ENCODE assay signal across 3 fruit fly cellular contexts in genomic region chr2L:9576269-9576933, dm6.
TF ChIP-seq lines count a peak whose summit lies in the region.

Mtpalpha (minus strand) TSS chr2L:9576769.

TF ChIP-seq in whole organism, adult, 20 proteins besides CTCF, POLR2A, EP300 and RAD21 (continued from another document):
- TF ChIP-seq tj (GFP tag; optimal IDR thresholded peaks at IDR 0.05; lab: Kevin White, UChicago) = peak; percentile 77
- peak; percentile 28 for TF ChIP-seq Mnt (GFP tag; optimal IDR thresholded peaks at IDR 0.05; lab: Kevin White, UChicago)

TF ChIP-seq in whole organism, embryonic, 481 proteins besides CTCF, POLR2A, EP300 and RAD21 (continued from another document and continues in another):
- peak; percentile 63 for TF ChIP-seq vvl (GFP tag; IDR thresholded peaks at IDR 0.05; lab: Robert Waterston, UW)
- TF ChIP-seq CG15696 (tag; optimal IDR thresholded peaks at IDR 0.05; lab: Kevin White, UChicago) = peak; percentile 52
- TF ChIP-seq CG17912 (GFP tag; optimal IDR thresholded peaks at IDR 0.05; lab: Kevin White, UChicago) = peak; percentile 37
- TF ChIP-seq sim (GFP tag; IDR thresholded peaks at IDR 0.05; lab: Robert Waterston, UW) = peak; percentile 12; the same call in 1 of the 2 replicates
- peak; percentile 76; the same call in 1 of the 2 replicates for TF ChIP-seq Rfx (GFP tag; IDR thresholded peaks at IDR 0.05; lab: Robert Waterston, UW)
- peak; percentile 75 for TF ChIP-seq Xbp1 (GFP tag; optimal IDR thresholded peaks at IDR 0.05; lab: Kevin White, UChicago)
- peak; percentile 50 for TF ChIP-seq CG5245 (GFP tag; optimal IDR thresholded peaks at IDR 0.05; lab: Kevin White, UChicago)
- TF ChIP-seq ssp (GFP tag; IDR thresholded peaks at IDR 0.05; lab: Robert Waterston, UW) = peak; percentile 47
- peak; percentile 46 for TF ChIP-seq MESR4 (GFP tag; optimal IDR thresholded peaks at IDR 0.05; lab: Kevin White, UChicago)
- no peak for TF ChIP-seq CG6683 (GFP tag; optimal IDR thresholded peaks at IDR 0.05; lab: Kevin White, UChicago)
- peak; percentile 61 for TF ChIP-seq lilli (GFP tag; optimal IDR thresholded peaks at IDR 0.05; lab: Kevin White, UChicago)
- TF ChIP-seq ATbp (GFP tag; optimal IDR thresholded peaks at IDR 0.05; lab: Kevin White, UChicago) = no peak
- peak; percentile 67 for TF ChIP-seq Ets97D (GFP tag; optimal IDR thresholded peaks at IDR 0.05; lab: Kevin White, UChicago)
- TF ChIP-seq esg (GFP tag; conservative IDR thresholded peaks at IDR 0.05; lab: Robert Waterston, UW) = no peak
- TF ChIP-seq nerfin-1 (tag; optimal IDR thresholded peaks at IDR 0.05; lab: Kevin White, UChicago) = peak; percentile 16
- no peak for TF ChIP-seq Mad (GFP tag; optimal IDR thresholded peaks at IDR 0.05; lab: Kevin White, UChicago)
- peak; percentile 31 for TF ChIP-seq HHEX (GFP tag; optimal IDR thresholded peaks at IDR 0.05; lab: Kevin White, UChicago)
- TF ChIP-seq Ptx1 (GFP tag; IDR thresholded peaks at IDR 0.05; lab: Robert Waterston, UW) = peak; percentile 52
- peak; percentile 86 for TF ChIP-seq CG9797 (GFP tag; optimal IDR thresholded peaks at IDR 0.05; lab: Kevin White, UChicago)
- TF ChIP-seq NfI (GFP tag; optimal IDR thresholded peaks at IDR 0.05; lab: Kevin White, UChicago) = peak; percentile 25
- TF ChIP-seq chif (GFP tag; optimal IDR thresholded peaks at IDR 0.05; lab: Kevin White, UChicago) = peak; percentile 23 to 67
- TF ChIP-seq CG9876 (GFP tag; optimal IDR thresholded peaks at IDR 0.05; lab: Kevin White, UChicago) = peak; percentile 42
- TF ChIP-seq bab2 (GFP tag; optimal IDR thresholded peaks at IDR 0.05; lab: Kevin White, UChicago) = peak; percentile 41
- no peak for TF ChIP-seq CG2199 (GFP tag; IDR thresholded peaks at IDR 0.05; lab: Robert Waterston, UW)
- TF ChIP-seq org-1 (GFP tag; optimal IDR thresholded peaks at IDR 0.05; lab: Kevin White, UChicago) = no peak
- TF ChIP-seq CG13894 (tag; optimal IDR thresholded peaks at IDR 0.05; lab: Kevin White, UChicago) = peak; percentile 82
- peak; percentile 96 for TF ChIP-seq CG8290 (GFP tag; optimal IDR thresholded peaks at IDR 0.05; lab: Kevin White, UChicago)
- TF ChIP-seq CG8290 (tag; optimal IDR thresholded peaks at IDR 0.05; lab: Kevin White, UChicago) = no peak
- peak; percentile 22 for TF ChIP-seq CG2116 (GFP tag; optimal IDR thresholded peaks at IDR 0.05; lab: Kevin White, UChicago)
- no peak for TF ChIP-seq CG8388 (GFP tag; optimal IDR thresholded peaks at IDR 0.05; lab: Kevin White, UChicago)
- peak in 1 of 2 experiments; percentile 13 for TF ChIP-seq Trl (optimal IDR thresholded peaks at IDR 0.05; lab: Kevin White, UChicago)
- peak; percentile 27 for TF ChIP-seq Trl (GFP tag; optimal IDR thresholded peaks at IDR 0.05; lab: Kevin White, UChicago)
- no peak for TF ChIP-seq Dfd (GFP tag; optimal IDR thresholded peaks at IDR 0.05; lab: Kevin White, UChicago)
- TF ChIP-seq CG16813 (GFP tag; IDR thresholded peaks at IDR 0.05; lab: Robert Waterston, UW; ENCODE audit: partially characterized antibody) = no peak
- TF ChIP-seq CoRest (tag; optimal IDR thresholded peaks at IDR 0.05; lab: Kevin White, UChicago) = peak; percentile 38
- peak; percentile 20 for TF ChIP-seq CG3065 (GFP tag; optimal IDR thresholded peaks at IDR 0.05; lab: Kevin White, UChicago)
- TF ChIP-seq Aef1 (GFP tag; IDR thresholded peaks at IDR 0.05; lab: Robert Waterston, UW) = no peak; the same call in 2 of the 3 replicates
- TF ChIP-seq seq (GFP tag; IDR thresholded peaks at IDR 0.05; lab: Robert Waterston, UW) = no peak
- TF ChIP-seq CG3838 (GFP tag; optimal IDR thresholded peaks at IDR 0.05; lab: Kevin White, UChicago) = peak; percentile 84
- no peak for TF ChIP-seq Doc3 (GFP tag; IDR thresholded peaks at IDR 0.05; lab: Robert Waterston, UW; ENCODE audit: partially characterized antibody)
- TF ChIP-seq CG4617 (GFP tag; optimal IDR thresholded peaks at IDR 0.05; lab: Kevin White, UChicago; ENCODE audit: borderline replicate concordance) = peak; percentile 61
- no peak for TF ChIP-seq tap (tag; optimal IDR thresholded peaks at IDR 0.05; lab: Kevin White, UChicago)
- peak; percentile 1 for TF ChIP-seq dmrt99B (tag; optimal IDR thresholded peaks at IDR 0.05; lab: Kevin White, UChicago)
- peak; percentile 41 for TF ChIP-seq sisA (GFP tag; IDR thresholded peaks at IDR 0.05; lab: Robert Waterston, UW)
- TF ChIP-seq Pdp1 (GFP tag; optimal IDR thresholded peaks at IDR 0.05; lab: Kevin White, UChicago) = peak; percentile 32 to 77
- peak; percentile 56 for TF ChIP-seq Chrac-16 (GFP tag; optimal IDR thresholded peaks at IDR 0.05; lab: Kevin White, UChicago)
- TF ChIP-seq Dek (tag; optimal IDR thresholded peaks at IDR 0.05; lab: Kevin White, UChicago) = peak; percentile 65
- TF ChIP-seq Stat92E (GFP tag; optimal IDR thresholded peaks at IDR 0.05; lab: Kevin White, UChicago) = peak in 1 of 3 experiments; percentile 40
- TF ChIP-seq CG6813 (GFP tag; optimal IDR thresholded peaks at IDR 0.05; lab: Kevin White, UChicago) = no peak
- peak; percentile 32 for TF ChIP-seq CG10209 (GFP tag; optimal IDR thresholded peaks at IDR 0.05; lab: Kevin White, UChicago)
- TF ChIP-seq prd (optimal IDR thresholded peaks at IDR 0.05; lab: Kevin White, UChicago) = no peak
- TF ChIP-seq prd (GFP tag; IDR thresholded peaks at IDR 0.05; lab: Robert Waterston, UW) = peak; percentile 16; the same call in 1 of the 3 replicates
- TF ChIP-seq hth (optimal IDR thresholded peaks at IDR 0.05; lab: Kevin White, UChicago) = no peak
- peak; percentile 14 for TF ChIP-seq HLH54F (GFP tag; optimal IDR thresholded peaks at IDR 0.05; lab: Kevin White, UChicago)
- peak; percentile 38 for TF ChIP-seq CG7987 (GFP tag; optimal IDR thresholded peaks at IDR 0.05; lab: Kevin White, UChicago)
- no peak for TF ChIP-seq z (GFP tag; IDR thresholded peaks at IDR 0.05; lab: Robert Waterston, UW)
- peak; percentile 12; the same call in 1 of the 2 replicates for TF ChIP-seq bbx (GFP tag; IDR thresholded peaks at IDR 0.05; lab: Robert Waterston, UW; ENCODE audit: partially characterized antibody)
- TF ChIP-seq CG10979 (tag; optimal IDR thresholded peaks at IDR 0.05; lab: Kevin White, UChicago) = peak; percentile 100
- TF ChIP-seq CG11456 (GFP tag; IDR thresholded peaks at IDR 0.05; lab: Robert Waterston, UW) = peak; percentile 50; the same call in 1 of the 3 replicates
- TF ChIP-seq CG30403 (GFP tag; optimal IDR thresholded peaks at IDR 0.05; lab: Kevin White, UChicago) = peak; percentile 43
- peak; percentile 47 for TF ChIP-seq tin (GFP tag; optimal IDR thresholded peaks at IDR 0.05; lab: Kevin White, UChicago)
- peak; percentile 40 for TF ChIP-seq CG13296 (GFP tag; optimal IDR thresholded peaks at IDR 0.05; lab: Kevin White, UChicago)
- peak; percentile 35 for TF ChIP-seq CG6854 (GFP tag; optimal IDR thresholded peaks at IDR 0.05; lab: Kevin White, UChicago)

TF ChIP-seq in whole organism, prepupa, 60 proteins besides CTCF, POLR2A, EP300 and RAD21 (continued from another document):
- TF ChIP-seq Met (GFP tag; optimal IDR thresholded peaks at IDR 0.05; lab: Kevin White, UChicago) (peak; percentile 57), Hr4 (GFP tag; optimal IDR thresholded peaks at IDR 0.05; lab: Kevin White, UChicago) (peak; percentile 80), salr (GFP tag; optimal IDR thresholded peaks at IDR 0.05; lab: Kevin White, UChicago) (peak; percentile 81 to 89), eg (GFP tag; IDR thresholded peaks at IDR 0.05; lab: Robert Waterston, UW) (peak; percentile 93), achi (GFP tag; optimal IDR thresholded peaks at IDR 0.05; lab: Kevin White, UChicago) (peak; percentile 67), Hr39 (GFP tag; optimal IDR thresholded peaks at IDR 0.05; lab: Kevin White, UChicago) (no peak), CG6163 (GFP tag; IDR thresholded peaks at IDR 0.05; lab: Robert Waterston, UW) (peak; percentile 84), CG16779 (tag; optimal IDR thresholded peaks at IDR 0.05; lab: Kevin White, UChicago) (peak; percentile 99), CG8632 (GFP tag; optimal IDR thresholded peaks at IDR 0.05; lab: Kevin White, UChicago) (peak; percentile 71), dsx (GFP tag; optimal IDR thresholded peaks at IDR 0.05; lab: Kevin White, UChicago; ENCODE audit: poor library complexity, severe bottlenecking) (peak; percentile 67), CG15336 (GFP tag; IDR thresholded peaks at IDR 0.05; lab: Robert Waterston, UW) (peak; percentile 86), svp (GFP tag; lab: Kevin White, UChicago) (peak; percentile 79), CG11294 (GFP tag; IDR thresholded peaks at IDR 0.05; lab: Robert Waterston, UW) (peak; percentile 40; the same call in 1 of the 2 replicates), Eip78C (GFP tag; lab: Kevin White, UChicago) (peak; percentile 94), CG32006 (GFP tag; optimal IDR thresholded peaks at IDR 0.05; lab: Kevin White, UChicago) (peak; percentile 75), fd59A (GFP tag; optimal IDR thresholded peaks at IDR 0.05; lab: Kevin White, UChicago) (peak; percentile 9), fd85E (GFP tag; optimal IDR thresholded peaks at IDR 0.05; lab: Kevin White, UChicago) (peak; percentile 75), Eip75B (GFP tag; optimal IDR thresholded peaks at IDR 0.05; lab: Kevin White, UChicago) (peak; percentile 57), CG8119 (GFP tag; IDR thresholded peaks at IDR 0.05; lab: Robert Waterston, UW) (peak; percentile 92), fkh (GFP tag; optimal IDR thresholded peaks at IDR 0.05; lab: Kevin White, UChicago) (no peak), acj6 (GFP tag; optimal IDR thresholded peaks at IDR 0.05; lab: Kevin White, UChicago) (no peak), ss (GFP tag; optimal IDR thresholded peaks at IDR 0.05; lab: Kevin White, UChicago) (peak; percentile 99 to 100), Ets96B (tag; optimal IDR thresholded peaks at IDR 0.05; lab: Kevin White, UChicago) (peak; percentile 75), Sox15 (GFP tag; optimal IDR thresholded peaks at IDR 0.05; lab: Kevin White, UChicago) (no peak), CG3919 (GFP tag; optimal IDR thresholded peaks at IDR 0.05; lab: Kevin White, UChicago) (peak; percentile 87), CG31627 (GFP tag; optimal IDR thresholded peaks at IDR 0.05; lab: Kevin White, UChicago) (peak; percentile 51), CG6854 (GFP tag; optimal IDR thresholded peaks at IDR 0.05; lab: Kevin White, UChicago) (peak; percentile 99), lz (GFP tag; optimal IDR thresholded peaks at IDR 0.05; lab: Kevin White, UChicago) (peak; percentile 32), CG6276 (GFP tag; optimal IDR thresholded peaks at IDR 0.05; lab: Kevin White, UChicago) (peak; percentile 100), spab (GFP tag; optimal IDR thresholded peaks at IDR 0.05; lab: Kevin White, UChicago) (peak; percentile 96), CG34406 (GFP tag; optimal IDR thresholded peaks at IDR 0.05; lab: Kevin White, UChicago) (peak; percentile 49), CG6808 (GFP tag; optimal IDR thresholded peaks at IDR 0.05; lab: Kevin White, UChicago) (peak; percentile 99), CG10631 (GFP tag; optimal IDR thresholded peaks at IDR 0.05; lab: Kevin White, UChicago) (no peak), Lpt (GFP tag; optimal IDR thresholded peaks at IDR 0.05; lab: Kevin White, UChicago) (peak; percentile 90), CG8319 (GFP tag; optimal IDR thresholded peaks at IDR 0.05; lab: Kevin White, UChicago) (peak; percentile 83), CG11762 (GFP tag; optimal IDR thresholded peaks at IDR 0.05; lab: Kevin White, UChicago; ENCODE audit: insufficient read depth) (peak; percentile 91), OdsH (GFP tag; optimal IDR thresholded peaks at IDR 0.05; lab: Kevin White, UChicago) (peak; percentile 58), Ets21C (GFP tag; optimal IDR thresholded peaks at IDR 0.05; lab: Kevin White, UChicago) (no peak), Hr38 (GFP tag; optimal IDR thresholded peaks at IDR 0.05; lab: Kevin White, UChicago) (peak; percentile 22), CG1621 (tag; optimal IDR thresholded peaks at IDR 0.05; lab: Kevin White, UChicago) (peak; percentile 93), cyc (GFP tag; optimal IDR thresholded peaks at IDR 0.05; lab: Kevin White, UChicago) (peak; percentile 48)
